Fruit fly (Drosophila melanogaster) Kc167 (cell line): ENCODE results near the gene CG12115.

Experiments
- h ChIP-seq: fragments of >200 bp; optimal IDR thresholded peaks from 3 replicates; lab custom pipeline; 2018; ENCODE audit warnings: missing external identifiers
- ttk ChIP-seq: sonication (Bioruptor generic); optimal IDR thresholded peaks from 2 replicates; lab custom pipeline; 2017; ENCODE audit warnings: missing external identifiers

- TF ChIP-seq ttk (lab: Kevin White, UChicago) (no peak), h (lab: Kevin White, UChicago) (no peak)
Measured at dm6 chrX:9142224-9142802, 48.1 kb downstream of the CG12115 start, which contains the start of gene CG7065.
